Fruit fly (Drosophila melanogaster) whole organism, embryonic: ENCODE data around the gene Ocrl.
A peak's percentile ranks its signal among the peaks of the same experiment; 100 is the strongest.

ENCODE experiments used
- Abd-B ChIP-seq: fragments of 200-800 bp; sonication (Bioruptor generic); optimal IDR thresholded peaks from 2 replicates; lab custom pipeline; 2018; ENCODE audit warnings: missing biosample characterization, mild to moderate bottlenecking, missing genetic modification characterization, moderate library complexity
- Atf6 ChIP-seq: fragments of 200-800 bp; sonication (Bioruptor generic); IDR thresholded peaks from 2 replicates; pipeline ENCODE4 v1.3.6; 2022; ENCODE audit warnings: missing biosample characterization, missing genetic modification characterization
- B-H2 ChIP-seq: fragments of 200-800 bp; sonication (Bioruptor generic); optimal IDR thresholded peaks from 2 replicates; lab custom pipeline; 2018; ENCODE audit warnings: missing biosample characterization, mild to moderate bottlenecking, missing genetic modification characterization
- BEAF-32 ChIP-seq: fragments of 200-800 bp; sonication (Bioruptor generic); optimal IDR thresholded peaks from 3 replicates; lab custom pipeline; 2017; ENCODE audit warnings: missing biosample characterization, missing genetic modification characterization, mild to moderate bottlenecking, moderate library complexity, missing genetic modification reagents
- Bdp1 ChIP-seq: fragments of 200-800 bp; sonication (Bioruptor generic); optimal IDR thresholded peaks from 3 replicates; lab custom pipeline; 2016; ENCODE audit warnings: missing biosample characterization, missing genetic modification characterization
- CG10267 ChIP-seq: fragments of 200-800 bp; sonication (Bioruptor generic); optimal IDR thresholded peaks from 2 replicates; lab custom pipeline; 2018; ENCODE audit warnings: missing biosample characterization, mild to moderate bottlenecking, missing genetic modification characterization, moderate library complexity
- CG10565 ChIP-seq: fragments of 200-800 bp; sonication (Bioruptor generic); optimal IDR thresholded peaks from 3 replicates; lab custom pipeline; 2016; ENCODE audit warnings: missing biosample characterization, mild to moderate bottlenecking, missing genetic modification characterization
- CG12659 ChIP-seq: fragments of 200-800 bp; sonication (Bioruptor generic); optimal IDR thresholded peaks from 3 replicates; lab custom pipeline; 2017; ENCODE audit warnings: mild to moderate bottlenecking, missing biosample characterization, missing genetic modification reagents, missing genetic modification characterization
- CG12942 ChIP-seq: fragments of 200-800 bp; sonication (Bioruptor generic); optimal IDR thresholded peaks from 3 replicates; lab custom pipeline; 2016; ENCODE audit warnings: missing biosample characterization, missing genetic modification characterization
- CG13296 ChIP-seq: fragments of 200-800 bp; sonication (Bioruptor generic); optimal IDR thresholded peaks from 3 replicates; lab custom pipeline; 2018; ENCODE audit warnings: missing biosample characterization, mild to moderate bottlenecking, missing genetic modification characterization
- CG14050 ChIP-seq: fragments of 200-800 bp; sonication (Bioruptor generic); IDR thresholded peaks from 3 replicates; pipeline ENCODE4 v1.3.6; 2022; ENCODE audit warnings: missing biosample characterization, missing genetic modification characterization
- CG14441 ChIP-seq: fragments of 200-800 bp; sonication (Bioruptor generic); IDR thresholded peaks from 2 replicates; pipeline ENCODE4 v1.3.6; 2022; ENCODE audit warnings: missing biosample characterization, missing genetic modification characterization
- CG17186 ChIP-seq: fragments of 200-800 bp; sonication (Bioruptor generic); optimal IDR thresholded peaks from 3 replicates; lab custom pipeline; 2017; ENCODE audit warnings: missing biosample characterization, missing genetic modification reagents, missing genetic modification characterization
- CG17328 ChIP-seq: fragments of 200-800 bp; sonication (Bioruptor generic); IDR thresholded peaks from 2 replicates; pipeline ENCODE4 v1.3.6; 2022; ENCODE audit warnings: missing biosample characterization, missing genetic modification characterization
- CG17568 ChIP-seq: fragments of 200-800 bp; sonication (Bioruptor generic); optimal IDR thresholded peaks from 2 replicates; lab custom pipeline; 2018; ENCODE audit warnings: missing biosample characterization, mild to moderate bottlenecking, missing genetic modification characterization, moderate library complexity
- CG18599 ChIP-seq: fragments of 200-800 bp; sonication (Bioruptor generic); optimal IDR thresholded peaks from 3 replicates; lab custom pipeline; 2017; ENCODE audit warnings: missing biosample characterization, missing genetic modification characterization, mild to moderate bottlenecking, moderate library complexity, missing genetic modification reagents
- CG2116 ChIP-seq: fragments of 200-800 bp; sonication (Bioruptor generic); optimal IDR thresholded peaks from 3 replicates; lab custom pipeline; 2018; ENCODE audit warnings: missing biosample characterization, mild to moderate bottlenecking, missing genetic modification characterization
- CG2202 ChIP-seq: fragments of 200-800 bp; sonication (Bioruptor generic); optimal IDR thresholded peaks from 2 replicates; lab custom pipeline; 2018; ENCODE audit warnings: missing biosample characterization, mild to moderate bottlenecking, missing genetic modification characterization
- CG2889 ChIP-seq: fragments of 200-800 bp; sonication (Bioruptor generic); IDR thresholded peaks from 3 replicates; pipeline ENCODE4 v1.3.6; 2022; ENCODE audit warnings: missing biosample characterization, missing genetic modification characterization
- CG33557 ChIP-seq: fragments of 200-800 bp; sonication (Bioruptor generic); optimal IDR thresholded peaks from 2 replicates; lab custom pipeline; 2019; ENCODE audit warnings: missing biosample characterization, mild to moderate bottlenecking, missing genetic modification characterization, moderate library complexity
- CG3847 ChIP-seq: fragments of 200-800 bp; sonication (Bioruptor generic); IDR thresholded peaks from 2 replicates; pipeline ENCODE4 v1.3.6; 2022; ENCODE audit warnings: missing biosample characterization, missing genetic modification characterization
- CG43689 ChIP-seq: fragments of 200-800 bp; sonication (Bioruptor generic); IDR thresholded peaks from 2 replicates; pipeline ENCODE4 v1.3.6; 2022; ENCODE audit warnings: missing biosample characterization, missing genetic modification characterization
- CG4730 ChIP-seq: fragments of 200-800 bp; sonication (Bioruptor generic); IDR thresholded peaks from 2 replicates; pipeline ENCODE4 v1.3.6; 2022; ENCODE audit warnings: missing biosample characterization, missing genetic modification characterization
- CG7928 ChIP-seq: fragments of 200-800 bp; sonication (Bioruptor generic); optimal IDR thresholded peaks from 2 replicates; lab custom pipeline; 2017; ENCODE audit warnings: missing biosample characterization, mild to moderate bottlenecking, missing genetic modification characterization
- CG7963 ChIP-seq: fragments of 200-800 bp; sonication (Bioruptor generic); IDR thresholded peaks from 3 replicates; pipeline ENCODE4 v1.3.6; 2022; ENCODE audit warnings: missing biosample characterization, missing genetic modification characterization; ENCODE audit not compliant: partially characterized antibody
- D19B ChIP-seq: fragments of 200-800 bp; sonication (Bioruptor generic); optimal IDR thresholded peaks from 2 replicates; lab custom pipeline; 2017; ENCODE audit warnings: missing biosample characterization, mild to moderate bottlenecking, missing genetic modification characterization
- Deaf1 ChIP-seq: fragments of 200-800 bp; optimal IDR thresholded peaks from 3 replicates; lab custom pipeline; 2019; ENCODE audit warnings: missing biosample characterization, mild to moderate bottlenecking, missing genetic modification characterization, moderate library complexity
- Dip3 ChIP-seq: fragments of 200-800 bp; sonication (Bioruptor generic); optimal IDR thresholded peaks from 3 replicates; lab custom pipeline; 2016; ENCODE audit warnings: missing biosample characterization, missing genetic modification characterization
- Dp ChIP-seq: fragments of 200-800 bp; sonication (Bioruptor generic); optimal IDR thresholded peaks from 2 replicates; lab custom pipeline; 2018; ENCODE audit warnings: missing biosample characterization, mild to moderate bottlenecking, missing genetic modification characterization, moderate library complexity
- Fer1 ChIP-seq: fragments of 200-800 bp; sonication (Bioruptor generic); optimal IDR thresholded peaks from 2 replicates; lab custom pipeline; 2017; ENCODE audit warnings: missing biosample characterization, mild to moderate bottlenecking, missing genetic modification characterization
- GATAe ChIP-seq: fragments of 200-800 bp; sonication (Bioruptor generic); conservative IDR thresholded peaks from 2 replicates; pipeline ENCODE4 v1.3.6; 2022; ENCODE audit warnings: missing biosample characterization, missing genetic modification characterization
- HLH3B ChIP-seq: fragments of 200-800 bp; sonication (Bioruptor generic); IDR thresholded peaks from 2 replicates; pipeline ENCODE4 v1.3.6; 2022; ENCODE audit warnings: missing biosample characterization, missing genetic modification characterization
- HmgZ ChIP-seq: fragments of 200-800 bp; sonication (Bioruptor generic); optimal IDR thresholded peaks from 2 replicates; lab custom pipeline; 2018; ENCODE audit warnings: missing biosample characterization, mild to moderate bottlenecking, missing genetic modification characterization
- Neu2 ChIP-seq: fragments of 200-800 bp; sonication (Bioruptor generic); optimal IDR thresholded peaks from 3 replicates; lab custom pipeline; 2016; ENCODE audit warnings: missing biosample characterization, missing genetic modification characterization, borderline replicate concordance
- Ravus ChIP-seq: fragments of 200-800 bp; sonication (Bioruptor generic); IDR thresholded peaks from 2 replicates; pipeline ENCODE4 v1.3.6; 2022; ENCODE audit warnings: missing biosample characterization, missing genetic modification characterization
- Side ChIP-seq: fragments of 200-800 bp; sonication (Bioruptor generic); optimal IDR thresholded peaks from 2 replicates; lab custom pipeline; 2016; ENCODE audit warnings: missing biosample characterization, missing genetic modification characterization
- Sry-δ ChIP-seq: fragments of 200-800 bp; sonication (Bioruptor generic); optimal IDR thresholded peaks from 2 replicates; lab custom pipeline; 2016; ENCODE audit warnings: missing biosample characterization, missing genetic modification characterization
- YL-1 ChIP-seq: fragments of 200-800 bp; sonication (Bioruptor generic); optimal IDR thresholded peaks from 3 replicates; lab custom pipeline; 2017; ENCODE audit warnings: missing biosample characterization, mild to moderate bottlenecking, missing genetic modification characterization
- chn ChIP-seq: fragments of 200-800 bp; sonication (Bioruptor generic); optimal IDR thresholded peaks from 2 replicates; lab custom pipeline; 2016; ENCODE audit warnings: missing biosample characterization, missing genetic modification characterization
- crol ChIP-seq: fragments of 200-800 bp; sonication (Bioruptor generic); IDR thresholded peaks from 2 replicates; pipeline ENCODE4 v1.3.6; 2022; ENCODE audit warnings: missing biosample characterization, missing genetic modification characterization
- cwo ChIP-seq: fragments of 200-800 bp; sonication (Bioruptor generic); optimal IDR thresholded peaks from 3 replicates; lab custom pipeline; 2017; ENCODE audit warnings: missing biosample characterization, missing genetic modification characterization, mild to moderate bottlenecking, moderate library complexity, missing genetic modification reagents
- gcm ChIP-seq: fragments of 200-800 bp; sonication (Bioruptor generic); optimal IDR thresholded peaks from 2 replicates; lab custom pipeline; 2019; ENCODE audit warnings: missing biosample characterization, mild to moderate bottlenecking, missing genetic modification characterization, moderate library complexity
- gfzf ChIP-seq: fragments of 200-800 bp; sonication (Bioruptor generic); optimal IDR thresholded peaks from 2 replicates; lab custom pipeline; 2016; ENCODE audit warnings: missing biosample characterization, mild to moderate bottlenecking, missing genetic modification characterization, moderate library complexity
- gsb-n ChIP-seq: fragments of 200-800 bp; sonication (Bioruptor generic); optimal IDR thresholded peaks from 3 replicates; lab custom pipeline; 2018; ENCODE audit warnings: missing biosample characterization, mild to moderate bottlenecking, missing genetic modification characterization
- kni ChIP-seq: fragments of 200-800 bp; sonication (Bioruptor generic); optimal IDR thresholded peaks from 3 replicates; lab custom pipeline; 2017; ENCODE audit warnings: mild to moderate bottlenecking, missing biosample characterization, missing genetic modification reagents, missing genetic modification characterization
- ranshi ChIP-seq: fragments of 200-800 bp; sonication (Bioruptor generic); IDR thresholded peaks from 2 replicates; pipeline ENCODE4 v1.3.6; 2022; ENCODE audit warnings: missing biosample characterization, missing genetic modification characterization
- schlank ChIP-seq: fragments of 200-800 bp; sonication (Bioruptor generic); optimal IDR thresholded peaks from 2 replicates; lab custom pipeline; 2018; ENCODE audit warnings: missing biosample characterization, mild to moderate bottlenecking, missing genetic modification characterization
- unc-4 ChIP-seq: fragments of 200-800 bp; sonication (Bioruptor generic); IDR thresholded peaks from 2 replicates; pipeline ENCODE4 v1.3.6; 2022; ENCODE audit warnings: missing biosample characterization, missing genetic modification characterization; ENCODE audit not compliant: partially characterized antibody
- vvl ChIP-seq: fragments of 200-800 bp; sonication (Bioruptor generic); IDR thresholded peaks from 2 replicates; pipeline ENCODE4 v1.3.6; 2022; ENCODE audit warnings: missing biosample characterization, missing genetic modification characterization
- zen ChIP-seq: fragments of 200-800 bp; sonication (Bioruptor generic); optimal IDR thresholded peaks from 3 replicates; lab custom pipeline; 2018; ENCODE audit warnings: missing biosample characterization, mild to moderate bottlenecking, missing genetic modification characterization, moderate library complexity

The Ocrl gene

DNA sequence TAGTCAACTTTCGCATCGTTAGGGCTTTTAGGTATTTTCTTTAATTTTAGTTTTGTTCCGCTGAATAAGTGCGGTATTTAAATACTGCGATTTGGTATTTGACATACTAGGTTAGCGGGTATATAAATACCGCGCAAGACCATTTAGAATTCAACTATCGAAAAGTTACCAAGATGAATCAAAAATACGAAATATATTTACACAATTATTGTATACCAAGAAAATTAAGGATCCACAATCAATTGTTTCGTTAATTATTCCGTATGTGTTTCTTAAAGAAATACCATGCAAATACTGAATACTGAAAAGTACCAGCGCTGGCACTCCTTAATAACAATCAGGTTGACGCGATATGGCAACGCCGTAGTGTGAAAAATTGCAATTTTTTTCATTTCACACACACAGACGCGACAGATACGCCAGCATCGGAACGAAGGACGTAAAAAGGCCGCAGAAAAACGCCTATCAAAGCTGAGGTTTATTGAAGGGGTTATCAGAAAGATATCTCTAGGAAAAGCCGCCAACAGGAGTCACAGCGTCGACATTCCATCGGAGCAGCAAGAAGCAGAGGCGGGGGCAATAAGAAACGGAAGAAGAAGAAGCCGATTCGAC lies 49.2 kb upstream of the Ocrl start, which contains the start of the genes Pgam5 and Vps26 (continued):
- no peak for TF ChIP-seq CG12942 (GFP tag; lab: Kevin White, UChicago)
- TF ChIP-seq CG33557 (GFP tag; lab: Kevin White, UChicago) = no peak
- no peak for TF ChIP-seq Ravus (GFP tag; lab: Robert Waterston, UW)
- no peak for TF ChIP-seq CG43689 (GFP tag; lab: Robert Waterston, UW)
- no peak for TF ChIP-seq CG17186
- TF ChIP-seq Atf6 (GFP tag; lab: Robert Waterston, UW) = no peak
- TF ChIP-seq schlank (tag; lab: Kevin White, UChicago) = no peak
- no peak for TF ChIP-seq CG2889 (GFP tag; lab: Robert Waterston, UW)
- TF ChIP-seq CG3847 (GFP tag; lab: Robert Waterston, UW) = no peak
- no peak for TF ChIP-seq CG2202
- no peak for TF ChIP-seq cwo (GFP tag; lab: Kevin White, UChicago)
- no peak for TF ChIP-seq Neu2 (GFP tag; lab: Kevin White, UChicago)
- peak; percentile 30 for TF ChIP-seq CG2116 (GFP tag; lab: Kevin White, UChicago)
- TF ChIP-seq gcm = no peak
- TF ChIP-seq Fer1 = no peak
- no peak for TF ChIP-seq Bdp1 (GFP tag; lab: Kevin White, UChicago)
- TF ChIP-seq CG10565 = no peak
- TF ChIP-seq Deaf1 = no peak
- no peak for TF ChIP-seq ranshi (GFP tag; lab: Robert Waterston, UW)
- TF ChIP-seq Side (GFP tag; lab: Kevin White, UChicago) = no peak
- no peak for TF ChIP-seq HLH3B (GFP tag; lab: Robert Waterston, UW)
- peak; percentile 38 for TF ChIP-seq Sry-δ (GFP tag; lab: Kevin White, UChicago)
- TF ChIP-seq gsb-n (tag; lab: Kevin White, UChicago) = peak; percentile 71
- TF ChIP-seq CG18599 = no peak
- TF ChIP-seq CG17328 (GFP tag; lab: Robert Waterston, UW) = no peak
- TF ChIP-seq vvl (GFP tag; lab: Robert Waterston, UW) = no peak
- TF ChIP-seq Abd-B (GFP tag; lab: Kevin White, UChicago) = no peak
- TF ChIP-seq B-H2 = no peak
- TF ChIP-seq BEAF-32 (GFP tag; lab: Kevin White, UChicago) = peak; percentile 51
- TF ChIP-seq GATAe (GFP tag; lab: Robert Waterston, UW) = no peak
- TF ChIP-seq CG12659 (GFP tag; lab: Kevin White, UChicago) = peak; percentile 47
- peak; percentile 72 for TF ChIP-seq YL-1 (GFP tag; lab: Kevin White, UChicago)
- TF ChIP-seq zen = peak; percentile 26
- TF ChIP-seq D19B (GFP tag; lab: Kevin White, UChicago) = no peak
- TF ChIP-seq HmgZ (tag; lab: Kevin White, UChicago) = no peak
- TF ChIP-seq gfzf (GFP tag; lab: Kevin White, UChicago) = peak; percentile 67
- TF ChIP-seq crol = no peak
- no peak for TF ChIP-seq kni (GFP tag; lab: Kevin White, UChicago)
- TF ChIP-seq CG10267 (tag; lab: Kevin White, UChicago) = peak; percentile 39
- TF ChIP-seq Dip3 (GFP tag; lab: Kevin White, UChicago) = no peak
- no peak for TF ChIP-seq CG7928 (GFP tag; lab: Kevin White, UChicago)
- no peak for TF ChIP-seq CG13296 (GFP tag; lab: Kevin White, UChicago)
- TF ChIP-seq Dp (GFP tag; lab: Kevin White, UChicago) = peak; percentile 21
- no peak for TF ChIP-seq CG17568 (GFP tag; lab: Kevin White, UChicago)
- no peak for TF ChIP-seq CG4730 (GFP tag; lab: Robert Waterston, UW)
- no peak for TF ChIP-seq CG14050 (GFP tag; lab: Robert Waterston, UW)
- TF ChIP-seq CG14441 = no peak
- TF ChIP-seq chn = no peak
- no peak for TF ChIP-seq CG7963 (GFP tag; lab: Robert Waterston, UW)
- TF ChIP-seq unc-4 (GFP tag; lab: Robert Waterston, UW) = no peak
